Fruit fly (Drosophila melanogaster): Measurements from ENCODE around the gene AnxB11.

Gene AnxB11

dm6 chrX:16441245-16441644 is 19.2 kb upstream of the AnxB11 start, which contains the start of the genes Cdc50 and rngo:
Gene Cdc50 (minus strand): TSS chrX:16441296.
Gene rngo (plus strand): TSS chrX:16441433.
- TF ChIP-seq esn (GFP tag; optimal IDR thresholded peaks at IDR 0.05) (peak; percentile 52), lz (GFP tag; optimal IDR thresholded peaks at IDR 0.05) (peak; percentile 57), ss (GFP tag; optimal IDR thresholded peaks at IDR 0.05) (no peak), CG7368 (GFP tag; optimal IDR thresholded peaks at IDR 0.05) (no peak), CG31627 (GFP tag; optimal IDR thresholded peaks at IDR 0.05) (peak; percentile 32), CG3032 (tag; optimal IDR thresholded peaks at IDR 0.05) (peak; percentile 21)

DNA sequence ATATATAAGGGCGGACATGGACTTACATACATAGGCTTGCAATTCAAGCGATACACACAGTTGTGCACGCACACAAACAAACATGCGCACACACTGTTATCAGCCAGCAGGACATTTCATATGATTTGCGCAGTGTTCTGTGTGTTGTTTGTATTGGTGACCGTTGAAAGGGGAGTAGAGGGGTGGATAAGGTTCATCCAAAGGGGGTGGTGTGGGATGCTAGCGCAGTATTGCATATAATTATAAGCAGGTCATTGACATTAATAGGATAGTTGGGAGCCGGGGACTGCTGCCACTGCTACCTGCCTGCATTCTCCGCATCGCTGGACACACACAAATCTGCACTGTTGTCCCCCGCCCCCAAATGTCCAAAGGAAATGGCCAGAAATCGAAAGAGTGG is 6.4 kb upstream of the AnxB11 start:
- TF ChIP-seq dac (GFP tag; optimal IDR thresholded peaks at IDR 0.05) (no peak), cyc (GFP tag; optimal IDR thresholded peaks at IDR 0.05) (no peak), Ets21C (GFP tag; optimal IDR thresholded peaks at IDR 0.05) (no peak), CG8632 (GFP tag; optimal IDR thresholded peaks at IDR 0.05) (no peak), svp (GFP tag) (no peak), Sox102F (GFP tag; optimal IDR thresholded peaks at IDR 0.05) (no peak)

DNA sequence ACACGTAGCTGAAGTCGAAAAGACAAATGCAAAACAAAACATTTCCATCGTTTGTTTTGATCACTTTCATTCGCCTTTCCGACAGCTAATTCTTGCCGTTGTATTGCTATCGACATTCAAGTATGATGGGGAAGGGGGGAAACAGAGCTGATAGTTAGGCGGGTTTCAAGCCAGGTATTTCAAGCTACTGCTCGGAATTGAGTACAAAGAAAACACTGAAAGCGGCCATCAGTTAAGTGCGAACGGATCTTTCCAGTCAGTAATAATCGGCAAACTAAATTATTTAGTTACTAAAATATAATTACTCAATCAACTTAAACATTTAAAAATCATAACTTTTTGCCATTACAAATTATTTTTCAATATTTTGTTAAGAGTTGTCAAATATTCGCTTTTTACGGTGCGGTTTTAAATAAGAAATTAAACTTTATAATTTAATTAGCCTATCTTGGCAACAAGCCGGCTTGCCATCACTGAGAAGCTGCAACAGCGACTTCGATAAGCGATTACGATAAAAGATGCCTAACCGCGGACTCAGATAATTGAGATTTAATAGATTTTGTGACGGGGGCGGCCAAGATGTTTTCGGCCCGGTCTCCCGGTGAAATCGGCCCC is 5.8 kb upstream of the AnxB11 start:
- TF ChIP-seq eg (GFP tag; IDR thresholded peaks at IDR 0.05) (no peak), esn (GFP tag; optimal IDR thresholded peaks at IDR 0.05) (peak; percentile 33)

dm6 chrX:16426478-16427052 is 4.5 kb upstream of the AnxB11 start:
- TF ChIP-seq CG8632 (GFP tag; optimal IDR thresholded peaks at IDR 0.05) (peak; percentile 3), ss (GFP tag; optimal IDR thresholded peaks at IDR 0.05) (peak in 1 of 2 experiments; percentile 23), CG6792 (GFP tag; optimal IDR thresholded peaks at IDR 0.05) (peak; percentile 10), Eip78C (GFP tag) (peak; percentile 46), CG15336 (GFP tag; IDR thresholded peaks at IDR 0.05) (no peak), Sox14 (GFP tag; optimal IDR thresholded peaks at IDR 0.05) (peak; percentile 16), CG1621 (tag; optimal IDR thresholded peaks at IDR 0.05) (peak; percentile 21), svp (GFP tag) (peak; percentile 49), CG9139 (GFP tag; optimal IDR thresholded peaks at IDR 0.05) (no peak), esn (GFP tag; optimal IDR thresholded peaks at IDR 0.05) (peak; percentile 36), CG34406 (GFP tag; optimal IDR thresholded peaks at IDR 0.05) (peak; percentile 30), CG10631 (GFP tag; optimal IDR thresholded peaks at IDR 0.05) (peak; percentile 6), Gug (GFP tag; IDR thresholded peaks at IDR 0.05) (no peak), Lpt (GFP tag; optimal IDR thresholded peaks at IDR 0.05) (no peak), lz (GFP tag; optimal IDR thresholded peaks at IDR 0.05) (peak; percentile 13), CG3032 (tag; optimal IDR thresholded peaks at IDR 0.05) (peak; percentile 3), topi (GFP tag; optimal IDR thresholded peaks at IDR 0.05) (peak; percentile 14), CG6163 (GFP tag; IDR thresholded peaks at IDR 0.05) (peak; percentile 40; the same call in 1 of the 3 replicates)

DNA sequence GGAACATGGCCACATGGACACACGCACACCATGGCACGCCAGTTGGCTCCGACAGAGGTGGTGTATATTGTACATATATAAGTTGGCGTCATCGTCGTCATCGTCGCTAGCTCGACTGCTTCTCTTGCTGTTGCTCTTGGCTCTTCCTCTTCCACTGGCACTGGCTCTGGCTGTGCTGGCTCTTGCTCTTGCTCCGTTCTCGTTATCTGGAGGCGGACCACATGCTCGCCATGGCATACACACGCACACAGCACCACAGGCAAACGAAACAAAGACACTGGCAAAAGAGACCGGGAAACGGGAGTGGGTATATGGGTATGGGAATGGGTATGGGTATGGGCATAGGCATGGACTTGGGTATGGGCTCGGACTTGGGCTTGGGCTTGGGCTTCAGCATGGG is 3.1 kb upstream of the AnxB11 start:
- TF ChIP-seq fd85E (GFP tag; optimal IDR thresholded peaks at IDR 0.05) (no peak), eg (GFP tag; IDR thresholded peaks at IDR 0.05) (no peak), Sox102F (GFP tag; optimal IDR thresholded peaks at IDR 0.05) (no peak), spab (GFP tag; optimal IDR thresholded peaks at IDR 0.05) (no peak), CG11762 (GFP tag; optimal IDR thresholded peaks at IDR 0.05; ENCODE audit: insufficient read depth) (no peak), net (GFP tag; optimal IDR thresholded peaks at IDR 0.05) (no peak), CG8319 (GFP tag; optimal IDR thresholded peaks at IDR 0.05) (no peak), CG9139 (GFP tag; optimal IDR thresholded peaks at IDR 0.05) (peak; percentile 4), fkh (GFP tag; optimal IDR thresholded peaks at IDR 0.05) (no peak), CG8119 (GFP tag; IDR thresholded peaks at IDR 0.05) (no peak), CG10669 (GFP tag; optimal IDR thresholded peaks at IDR 0.05) (no peak), Lpt (GFP tag; optimal IDR thresholded peaks at IDR 0.05) (peak; percentile 9), Ets21C (GFP tag; optimal IDR thresholded peaks at IDR 0.05) (no peak), fd59A (GFP tag; optimal IDR thresholded peaks at IDR 0.05) (no peak), CG6808 (GFP tag; optimal IDR thresholded peaks at IDR 0.05) (no peak), salr (GFP tag; optimal IDR thresholded peaks at IDR 0.05) (no peak), esn (GFP tag; optimal IDR thresholded peaks at IDR 0.05) (no peak), CG6163 (GFP tag; IDR thresholded peaks at IDR 0.05) (peak; percentile 45; the same call in 1 of the 3 replicates), Sox15 (GFP tag; optimal IDR thresholded peaks at IDR 0.05) (no peak), Eip93F (GFP tag; optimal IDR thresholded peaks at IDR 0.05) (no peak), achi (GFP tag; optimal IDR thresholded peaks at IDR 0.05) (no peak), Met (GFP tag; optimal IDR thresholded peaks at IDR 0.05) (no peak), Hr4 (GFP tag; optimal IDR thresholded peaks at IDR 0.05) (no peak), lz (GFP tag; optimal IDR thresholded peaks at IDR 0.05) (no peak), Blimp-1 (GFP tag; optimal IDR thresholded peaks at IDR 0.05) (no peak)
